Worm (Caenorhabditis elegans): ENCODE results near the gene spp-31.

The spp-31 gene

ce11 chrIV:1389599-1389998, 16.8 kb upstream of the spp-31 start:
- peak; percentile 35 for TF ChIP-seq pqm-1 (tag; optimal IDR thresholded peaks at IDR 0.05)
- TF ChIP-seq nhr-237 (tag; optimal IDR thresholded peaks at IDR 0.05): no peak
- TF ChIP-seq sea-2 (GFP tag; optimal IDR thresholded peaks at IDR 0.05): no peak
- TF ChIP-seq zag-1 (tag; optimal IDR thresholded peaks at IDR 0.05): no peak
- peak; percentile 77 for TF ChIP-seq elt-2 (tag; optimal IDR thresholded peaks at IDR 0.05)
- TF ChIP-seq nhr-76 (tag; optimal IDR thresholded peaks at IDR 0.05): no peak
- no peak for TF ChIP-seq unc-39 (tag; optimal IDR thresholded peaks at IDR 0.05)

DNA sequence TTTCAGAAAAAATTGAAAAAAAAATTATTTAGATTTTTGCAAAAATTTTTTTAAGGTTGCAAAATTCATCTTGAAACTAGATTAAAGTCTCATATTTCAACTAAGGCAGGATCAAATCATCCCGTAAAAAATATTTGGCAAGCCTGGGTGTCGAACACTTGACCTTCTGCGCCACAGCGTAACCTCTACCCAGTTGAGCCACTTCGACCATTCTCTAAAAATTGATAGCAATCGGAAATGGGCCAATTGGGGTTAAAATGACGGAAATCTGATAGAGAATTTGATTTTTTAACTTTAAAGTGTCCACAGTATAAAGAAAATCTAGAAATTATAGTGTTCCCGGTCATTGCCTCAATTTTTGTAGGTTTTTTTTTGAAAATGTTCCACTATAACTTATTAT, 16.3 kb upstream of the spp-31 start:
- no peak for TF ChIP-seq ceh-28 (tag; optimal IDR thresholded peaks at IDR 0.05)
- TF ChIP-seq snpc-4 (tag; optimal IDR thresholded peaks at IDR 0.05): no peak
- TF ChIP-seq nhr-76 (tag; optimal IDR thresholded peaks at IDR 0.05): no peak
- no peak for TF ChIP-seq zag-1 (tag; optimal IDR thresholded peaks at IDR 0.05)
- no peak for TF ChIP-seq nhr-67 (tag; optimal IDR thresholded peaks at IDR 0.05)
- TF ChIP-seq pqm-1 (tag; optimal IDR thresholded peaks at IDR 0.05): no peak
- no peak for TF ChIP-seq ztf-11 (tag; optimal IDR thresholded peaks at IDR 0.05)
- TF ChIP-seq ZK546.5 (tag; optimal IDR thresholded peaks at IDR 0.05): no peak
- TF ChIP-seq mml-1 (tag; optimal IDR thresholded peaks at IDR 0.05): no peak
- TF ChIP-seq ceh-82 (tag; optimal IDR thresholded peaks at IDR 0.05): no peak
- no peak for TF ChIP-seq fkh-10 (GFP tag; optimal IDR thresholded peaks at IDR 0.05)
- TF ChIP-seq eor-1 (tag; optimal IDR thresholded peaks at IDR 0.05): no peak
- TF ChIP-seq sea-2 (GFP tag; optimal IDR thresholded peaks at IDR 0.05): no peak

ce11 chrIV:1391446-1391845, 14.9 kb upstream of the spp-31 start:
- TF ChIP-seq egl-5 (tag; optimal IDR thresholded peaks at IDR 0.05) (no peak), ceh-9 (tag; optimal IDR thresholded peaks at IDR 0.05) (no peak), snpc-4 (tag; optimal IDR thresholded peaks at IDR 0.05) (no peak), nhr-67 (tag; optimal IDR thresholded peaks at IDR 0.05) (no peak), skn-1 (tag; optimal IDR thresholded peaks at IDR 0.05) (no peak), daf-12 (tag; optimal IDR thresholded peaks at IDR 0.05) (no peak), nhr-237 (tag; optimal IDR thresholded peaks at IDR 0.05) (no peak), nhr-11 (tag; optimal IDR thresholded peaks at IDR 0.05) (no peak), pqm-1 (tag; optimal IDR thresholded peaks at IDR 0.05) (no peak), mdl-1 (tag; optimal IDR thresholded peaks at IDR 0.05) (no peak), unc-39 (tag; optimal IDR thresholded peaks at IDR 0.05) (no peak), nhr-28 (tag; optimal IDR thresholded peaks at IDR 0.05) (no peak), eor-1 (tag; optimal IDR thresholded peaks at IDR 0.05) (no peak), R02D3.7 (tag; optimal IDR thresholded peaks at IDR 0.05) (no peak), lsy-12 (tag; optimal IDR thresholded peaks at IDR 0.05) (no peak), elt-2 (tag; optimal IDR thresholded peaks at IDR 0.05) (no peak), ceh-28 (tag; optimal IDR thresholded peaks at IDR 0.05) (no peak)

ce11 chrIV:1394077-1394476, 12.3 kb upstream of the spp-31 start:
- TF ChIP-seq zag-1 (tag; optimal IDR thresholded peaks at IDR 0.05): no peak

ce11 chrIV:1397895-1398294, 8.5 kb upstream of the spp-31 start:
- TF ChIP-seq ZK546.5 (tag; optimal IDR thresholded peaks at IDR 0.05): no peak
- TF ChIP-seq snpc-4 (tag; optimal IDR thresholded peaks at IDR 0.05): no peak
- no peak for TF ChIP-seq sea-2 (GFP tag; optimal IDR thresholded peaks at IDR 0.05)
- TF ChIP-seq nhr-237 (tag; optimal IDR thresholded peaks at IDR 0.05): no peak
- no peak for TF ChIP-seq mdl-1 (tag; optimal IDR thresholded peaks at IDR 0.05)
- no peak for TF ChIP-seq lsy-12 (tag; optimal IDR thresholded peaks at IDR 0.05)
- no peak for TF ChIP-seq pqm-1 (tag; optimal IDR thresholded peaks at IDR 0.05)
- TF ChIP-seq egl-27 (tag; optimal IDR thresholded peaks at IDR 0.05): no peak
- TF ChIP-seq jun-1 (tag; optimal IDR thresholded peaks at IDR 0.05): no peak
- no peak for TF ChIP-seq nhr-76 (tag; optimal IDR thresholded peaks at IDR 0.05)

ce11 chrIV:1400016-1400415, 6.4 kb upstream of the spp-31 start:
- TF ChIP-seq tbx-2 (tag; optimal IDR thresholded peaks at IDR 0.05) (no peak), ceh-28 (tag; optimal IDR thresholded peaks at IDR 0.05) (peak; percentile 43), unc-39 (tag; optimal IDR thresholded peaks at IDR 0.05) (no peak)

DNA sequence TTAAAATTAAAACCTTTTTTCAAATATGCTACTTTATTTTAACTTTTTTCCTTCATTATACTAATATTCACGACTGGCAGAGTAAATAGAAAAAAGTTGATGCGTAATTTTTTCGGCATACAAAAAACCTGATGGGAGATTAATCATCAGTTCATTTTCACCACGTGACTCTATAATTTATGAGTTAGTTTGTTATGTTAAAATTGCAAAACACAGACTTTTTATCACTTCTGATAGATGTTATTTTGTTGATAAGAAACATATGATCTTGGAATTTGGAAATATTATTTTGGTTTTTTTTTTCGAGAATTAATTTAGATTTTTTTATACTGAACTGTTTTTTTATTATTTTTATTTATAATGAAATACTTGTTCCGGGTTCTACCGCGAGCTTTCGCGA, 2.4 kb upstream of the spp-31 start:
- peak; percentile 41 for TF ChIP-seq pha-4 (tag; optimal IDR thresholded peaks at IDR 0.05)
- no peak for TF ChIP-seq elt-3 (tag; optimal IDR thresholded peaks at IDR 0.05)
- TF ChIP-seq nhr-76 (tag; optimal IDR thresholded peaks at IDR 0.05): no peak
- no peak for TF ChIP-seq jun-1 (tag; optimal IDR thresholded peaks at IDR 0.05)
- no peak for TF ChIP-seq nhr-23 (tag; optimal IDR thresholded peaks at IDR 0.05)
- TF ChIP-seq mml-1 (tag; optimal IDR thresholded peaks at IDR 0.05): no peak
- TF ChIP-seq mdl-1 (tag; optimal IDR thresholded peaks at IDR 0.05): no peak
- no peak for TF ChIP-seq fkh-2 (tag; optimal IDR thresholded peaks at IDR 0.05)
- no peak for TF ChIP-seq nhr-43 (tag; optimal IDR thresholded peaks at IDR 0.05; ENCODE audit: poor library complexity, severe bottlenecking)
- no peak for TF ChIP-seq nhr-12 (tag; optimal IDR thresholded peaks at IDR 0.05)
- no peak for TF ChIP-seq ama-1 (optimal IDR thresholded peaks at IDR 0.05)
- no peak for TF ChIP-seq lin-15B (tag; optimal IDR thresholded peaks at IDR 0.05)
- TF ChIP-seq nhr-11 (tag; optimal IDR thresholded peaks at IDR 0.05): no peak
- no peak for TF ChIP-seq egl-5 (tag; optimal IDR thresholded peaks at IDR 0.05)
- peak; percentile 43 for TF ChIP-seq pqm-1 (tag; optimal IDR thresholded peaks at IDR 0.05)
- no peak for TF ChIP-seq tbx-2 (tag; optimal IDR thresholded peaks at IDR 0.05)
- peak; percentile 48 for TF ChIP-seq elt-2 (tag; optimal IDR thresholded peaks at IDR 0.05)
- TF ChIP-seq ZK546.5 (tag; optimal IDR thresholded peaks at IDR 0.05): no peak
- no peak for TF ChIP-seq nhr-77 (tag; optimal IDR thresholded peaks at IDR 0.05)

Measured in whole organism, L3 larva.